Worm (Caenorhabditis elegans) whole organism, young adult: ENCODE measurements around the gene grl-6.

Experiments
- B0019.2 ChIP-seq: fragments of 200-800 bp; sonication (Bioruptor generic); conservative IDR thresholded peaks from 2 replicates; pipeline ENCODE4 v1.3.6; 2022; ENCODE audit warnings: missing genetic modification reagents, missing genetic modification characterization, missing compliant biosample characterization
- B0336.3 ChIP-seq: fragments of 200-800 bp; sonication (Bioruptor generic); IDR thresholded peaks from 2 replicates; pipeline ENCODE4 v1.3.6; 2022; ENCODE audit warnings: missing genetic modification characterization, missing compliant biosample characterization
- F23B12.7 ChIP-seq: sonication (generic microtip); optimal IDR thresholded peaks from 2 replicates; lab custom pipeline; 2017; ENCODE audit warnings: missing genetic modification characterization, mild to moderate bottlenecking, missing compliant biosample characterization, antibody characterized with exemption, moderate library complexity; ENCODE audit not compliant: insufficient read depth
- F55B11.4 ChIP-seq: sonication (generic microtip); optimal IDR thresholded peaks from 2 replicates; lab custom pipeline; 2016; ENCODE audit warnings: missing compliant biosample characterization, missing genetic modification characterization, borderline replicate concordance; ENCODE audit not compliant: insufficient read depth
- K11D2.4 ChIP-seq: fragments of 200-800 bp; sonication (Bioruptor generic); IDR thresholded peaks from 2 replicates; pipeline ENCODE4 v1.3.6; 2022; ENCODE audit warnings: missing genetic modification reagents, missing genetic modification characterization, missing compliant biosample characterization
- Y56A3A.18 ChIP-seq: fragments of 200-800 bp; sonication (Bioruptor generic); IDR thresholded peaks from 2 replicates; pipeline ENCODE4 v1.3.6; 2022; ENCODE audit warnings: missing genetic modification reagents, missing genetic modification characterization, missing compliant biosample characterization
- Y67H2A.10 ChIP-seq: fragments of 200-800 bp; sonication (Bioruptor generic); conservative IDR thresholded peaks from 2 replicates; pipeline ENCODE4 v1.3.6; 2022; ENCODE audit warnings: missing genetic modification reagents, missing genetic modification characterization, missing compliant biosample characterization
- Y95B8A.8 ChIP-seq: fragments of 200-800 bp; sonication (Bioruptor generic); IDR thresholded peaks from 2 replicates; pipeline ENCODE4 v1.3.6; 2022; ENCODE audit warnings: missing genetic modification reagents, missing genetic modification characterization, missing compliant biosample characterization
- aptf-2 ChIP-seq: fragments of 200-800 bp; sonication (Bioruptor generic); conservative IDR thresholded peaks from 2 replicates; pipeline ENCODE4 v1.3.6; 2022; ENCODE audit warnings: missing genetic modification reagents, missing genetic modification characterization, missing compliant biosample characterization
- atf-7 ChIP-seq: sonication (generic microtip); optimal IDR thresholded peaks from 2 replicates; lab custom pipeline; 2017; ENCODE audit warnings: mild to moderate bottlenecking, missing genetic modification characterization, missing compliant biosample characterization
- athp-1 ChIP-seq: sonication (generic microtip); optimal IDR thresholded peaks from 2 replicates; lab custom pipeline; 2017; ENCODE audit warnings: mild to moderate bottlenecking, missing genetic modification characterization, missing compliant biosample characterization
- attf-5 ChIP-seq: fragments of 200-800 bp; sonication (Bioruptor generic); optimal IDR thresholded peaks from 2 replicates; lab custom pipeline; 2018; ENCODE audit warnings: mild to moderate bottlenecking, missing genetic modification characterization, missing compliant biosample characterization
- attf-6 ChIP-seq: fragments of 200-800 bp; sonication (Bioruptor generic); IDR thresholded peaks from 2 replicates; pipeline ENCODE4 v1.3.6; 2022; ENCODE audit warnings: missing genetic modification reagents, missing genetic modification characterization, missing compliant biosample characterization
- ccch-3 ChIP-seq: fragments of 200-800 bp; sonication (Bioruptor generic); optimal IDR thresholded peaks from 2 replicates; lab custom pipeline; 2018; ENCODE audit warnings: mild to moderate bottlenecking, missing genetic modification characterization, missing compliant biosample characterization
- cebp-1 ChIP-seq, 2 experiments: fragments of 200-800 bp in 1 of 2; sonication (Bioruptor generic) in 1 of 2; sonication (generic microtip) in 1 of 2; IDR thresholded peaks in 1 of 2; optimal IDR thresholded peaks in 1 of 2; 2 replicates each; pipeline versions ENCODE4 v1.3.6 to Lab custom; 2017 to 2022; ENCODE audit warnings: missing compliant biosample characterization in 2 of 2, missing genetic modification characterization in 2 of 2, mild to moderate bottlenecking in 1 of 2, missing genetic modification reagents in 1 of 2, moderate library complexity in 1 of 2
- ceh-91 ChIP-seq: fragments of 200-800 bp; sonication (Bioruptor generic); IDR thresholded peaks from 2 replicates; pipeline ENCODE4 v1.3.6; 2022; ENCODE audit warnings: missing genetic modification reagents, missing genetic modification characterization, missing compliant biosample characterization
- chd-7 ChIP-seq: sonication (generic microtip); optimal IDR thresholded peaks from 2 replicates; lab custom pipeline; 2016; ENCODE audit warnings: mild to moderate bottlenecking, missing genetic modification characterization, moderate library complexity, missing compliant biosample characterization
- dpff-1 ChIP-seq: sonication (generic microtip); optimal IDR thresholded peaks from 2 replicates; lab custom pipeline; 2017; ENCODE audit warnings: mild to moderate bottlenecking, missing genetic modification characterization, missing compliant biosample characterization
- dpl-1 ChIP-seq: fragments of 150-350 bp; optimal IDR thresholded peaks from 2 replicates; lab custom pipeline; 2014; ENCODE audit warnings: missing biosample characterization, missing genetic modification reagents, missing genetic modification characterization
- egrh-3 ChIP-seq: fragments of 200-800 bp; sonication (Bioruptor generic); IDR thresholded peaks from 2 replicates; pipeline ENCODE4 v1.3.6; 2022; ENCODE audit warnings: missing genetic modification reagents, missing genetic modification characterization, missing compliant biosample characterization
- ets-4 ChIP-seq: fragments of 200-800 bp; sonication (Bioruptor generic); optimal IDR thresholded peaks from 2 replicates; lab custom pipeline; 2018; ENCODE audit warnings: mild to moderate bottlenecking, missing genetic modification characterization, missing compliant biosample characterization
- hmg-1.2 ChIP-seq: fragments of 200-800 bp; sonication (Bioruptor generic); IDR thresholded peaks from 2 replicates; pipeline ENCODE4 v1.3.6; 2022; ENCODE audit warnings: missing genetic modification reagents, missing genetic modification characterization, missing compliant biosample characterization
- lin-40 ChIP-seq: sonication (generic microtip); optimal IDR thresholded peaks from 2 replicates; lab custom pipeline; 2016; ENCODE audit warnings: missing genetic modification characterization, mild to moderate bottlenecking, missing compliant biosample characterization, missing genotype, missing genetic modification reagents
- lsl-1 ChIP-seq: fragments of 200-800 bp; sonication (Bioruptor generic); optimal IDR thresholded peaks from 2 replicates; lab custom pipeline; 2018; ENCODE audit warnings: mild to moderate bottlenecking, missing genetic modification characterization, moderate library complexity, missing compliant biosample characterization
- madf-3 ChIP-seq: fragments of 200-800 bp; sonication (Bioruptor generic); IDR thresholded peaks from 2 replicates; pipeline ENCODE4 v1.3.6; 2022; ENCODE audit warnings: missing genetic modification reagents, missing genetic modification characterization, missing compliant biosample characterization
- madf-6 ChIP-seq: fragments of 200-800 bp; sonication (Bioruptor generic); IDR thresholded peaks from 2 replicates; pipeline ENCODE4 v1.3.6; 2022; ENCODE audit warnings: missing genetic modification reagents, missing genetic modification characterization, missing compliant biosample characterization
- mcd-1 ChIP-seq: fragments of 200-800 bp; sonication (Bioruptor generic); IDR thresholded peaks from 2 replicates; pipeline ENCODE4 v1.3.6; 2022; ENCODE audit warnings: missing genetic modification reagents, missing genetic modification characterization, missing compliant biosample characterization
- nfyb-1 ChIP-seq: fragments of 200-800 bp; sonication (Bioruptor generic); IDR thresholded peaks from 2 replicates; pipeline ENCODE4 v1.3.6; 2022; ENCODE audit warnings: missing genetic modification reagents, missing genetic modification characterization, missing compliant biosample characterization
- nhr-80 ChIP-seq: sonication (generic microtip); optimal IDR thresholded peaks from 2 replicates; lab custom pipeline; 2016; ENCODE audit warnings: missing genetic modification characterization, missing compliant biosample characterization
- rcor-1 ChIP-seq: fragments of 200-800 bp; sonication (Bioruptor generic); IDR thresholded peaks from 2 replicates; pipeline ENCODE4 v1.3.6; 2022; ENCODE audit warnings: missing genetic modification reagents, missing genetic modification characterization, missing compliant biosample characterization
- rec-8 ChIP-seq, 2 experiments: sonication (generic microtip); optimal IDR thresholded peaks; 2 replicates each; lab custom pipeline; 2016; ENCODE audit warnings: mild to moderate bottlenecking in 2 of 2, missing genetic modification characterization in 2 of 2, missing genetic modification reagents in 2 of 2, missing genotype in 2 of 2, missing biosample characterization in 1 of 2, missing compliant biosample characterization in 1 of 2, moderate library complexity in 1 of 2
- snpc-4 ChIP-seq, 5 experiments: fragments of 150-350 bp in 1 of 5; sonication (generic microtip) in 4 of 5; optimal IDR thresholded peaks; 2 replicates each; lab custom pipeline; 2014 to 2018; ENCODE audit warnings: missing genetic modification characterization in 5 of 5, missing biosample characterization in 3 of 5, antibody characterized with exemption in 2 of 5, mild to moderate bottlenecking in 2 of 5, missing compliant biosample characterization in 2 of 5, missing genotype in 2 of 5, moderate library complexity in 2 of 5, missing genetic modification reagents in 1 of 5
- somi-1 ChIP-seq: fragments of 200-800 bp; sonication (Bioruptor generic); optimal IDR thresholded peaks from 2 replicates; lab custom pipeline; 2018; ENCODE audit warnings: mild to moderate bottlenecking, missing genetic modification characterization, missing compliant biosample characterization
- zim-3 ChIP-seq: sonication (generic microtip); optimal IDR thresholded peaks from 2 replicates; lab custom pipeline; 2017; ENCODE audit warnings: mild to moderate bottlenecking, missing genetic modification characterization, moderate library complexity, missing compliant biosample characterization

Gene grl-6

DNA sequence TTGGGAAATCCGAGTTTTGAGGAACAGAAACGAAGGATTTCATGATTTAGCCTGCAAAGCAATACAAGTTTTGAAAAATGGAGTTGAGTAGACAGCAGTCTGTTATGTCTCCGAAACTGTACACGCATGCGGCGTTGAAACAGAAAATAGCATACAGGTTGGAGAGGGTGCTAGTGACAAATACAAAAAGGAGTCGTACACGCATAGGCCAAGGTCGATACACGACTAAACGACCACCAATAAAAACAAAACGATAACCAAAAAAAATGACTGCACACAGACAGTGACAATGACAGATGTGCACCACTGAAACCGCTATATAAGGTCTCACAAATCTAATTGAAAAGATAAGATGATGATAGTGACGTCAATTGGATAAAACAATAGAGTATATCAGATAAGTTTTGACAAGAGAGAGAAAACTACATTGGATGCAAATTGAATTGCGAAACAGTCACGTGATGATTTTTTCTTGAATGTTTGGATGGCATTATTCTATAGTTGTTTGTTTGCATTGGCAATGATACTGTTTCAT lies 1.8 kb downstream of the grl-6 start, which contains the start of gene fah-1 (continued):
- TF ChIP-seq snpc-4 (GFP tag; optimal IDR thresholded peaks at IDR 0.05; lab: Kevin White, UChicago) (no peak), snpc-4 (tag; optimal IDR thresholded peaks at IDR 0.05; lab: Kevin White, UChicago) (no peak), cebp-1 (GFP tag; IDR thresholded peaks at IDR 0.05; lab: Robert Waterston, UW) (peak; percentile 91), cebp-1 (tag; optimal IDR thresholded peaks at IDR 0.05; lab: Kevin White, UChicago) (peak; percentile 96), K11D2.4 (GFP tag; lab: Robert Waterston, UW) (no peak), attf-6 (no peak), Y56A3A.18 (GFP tag; lab: Robert Waterston, UW) (no peak), chd-7 (tag; lab: Kevin White, UChicago) (no peak), Y67H2A.10 (GFP tag; lab: Robert Waterston, UW) (no peak), aptf-2 (GFP tag; lab: Robert Waterston, UW) (no peak), zim-3 (tag; lab: Kevin White, UChicago) (no peak), lin-40 (tag; lab: Kevin White, UChicago) (peak; percentile 69), lsl-1 (no peak), rec-8 (tag; optimal IDR thresholded peaks at IDR 0.05; lab: Kevin White, UChicago) (no peak), hmg-1.2 (GFP tag; lab: Robert Waterston, UW) (peak; percentile 63), ccch-3 (GFP tag; lab: Kevin White, UChicago) (no peak), F23B12.7 (tag; lab: Kevin White, UChicago) (no peak), dpl-1 (GFP tag; lab: Kevin White, UChicago) (no peak), ets-4 (GFP tag; lab: Kevin White, UChicago) (no peak), B0336.3 (GFP tag; lab: Robert Waterston, UW) (0 out of 2 replicates have a peak, but pooled peaks have one; percentile 28), somi-1 (GFP tag; lab: Kevin White, UChicago) (peak; percentile 39), egrh-3 (GFP tag; lab: Robert Waterston, UW) (no peak), F55B11.4 (tag; lab: Kevin White, UChicago) (no peak), athp-1 (tag; lab: Kevin White, UChicago) (no peak), dpff-1 (tag; lab: Kevin White, UChicago) (no peak), madf-3 (GFP tag; lab: Robert Waterston, UW) (no peak), attf-5 (GFP tag; lab: Kevin White, UChicago) (peak; percentile 10), atf-7 (peak; percentile 46)

ce11 chrX:6446564-6446963 lies 4.2 kb downstream of the grl-6 start, which contains the start of gene asp-14:
Gene asp-14, minus strand, starts transcription at chrX:6446664.
- TF ChIP-seq rec-8 (tag; optimal IDR thresholded peaks at IDR 0.05; lab: Kevin White, UChicago) (no peak), mcd-1 (GFP tag; lab: Robert Waterston, UW) (no peak), madf-6 (GFP tag; lab: Robert Waterston, UW) (no peak), B0019.2 (no peak), ceh-91 (GFP tag; lab: Robert Waterston, UW) (no peak), Y95B8A.8 (no peak)

ce11 chrX:6445239-6445638 lies 5.5 kb downstream of the grl-6 start:
- TF ChIP-seq nhr-80 (tag; lab: Kevin White, UChicago) (peak; percentile 23), rcor-1 (GFP tag; lab: Robert Waterston, UW) (no peak), cebp-1 (GFP tag; IDR thresholded peaks at IDR 0.05; lab: Robert Waterston, UW) (no peak), cebp-1 (tag; optimal IDR thresholded peaks at IDR 0.05; lab: Kevin White, UChicago) (no peak), nfyb-1 (no peak), egrh-3 (GFP tag; lab: Robert Waterston, UW) (no peak)
